Worm (Caenorhabditis elegans) whole organism, L2 larva: ENCODE data around the gene fut-1.

Experiments used
- R02D3.7 ChIP-seq: fragments of 150-350 bp; optimal IDR thresholded peaks from 2 replicates; lab custom pipeline; 2014; ENCODE audit warnings: missing biosample characterization, missing genetic modification characterization
- ZK546.5 ChIP-seq: sonication (generic microtip); optimal IDR thresholded peaks from 2 replicates; lab custom pipeline; 2017; ENCODE audit warnings: missing biosample characterization, missing genetic modification characterization
- alr-1 ChIP-seq: fragments of 150-350 bp; optimal IDR thresholded peaks from 2 replicates; lab custom pipeline; 2014; ENCODE audit warnings: missing biosample characterization, missing genetic modification characterization
- aly-2 ChIP-seq: fragments of 150-350 bp; optimal IDR thresholded peaks from 2 replicates; lab custom pipeline; 2014; ENCODE audit warnings: missing biosample characterization, missing genetic modification characterization
- blmp-1 ChIP-seq: sonication (generic microtip); optimal IDR thresholded peaks from 2 replicates; lab custom pipeline; 2017; ENCODE audit warnings: missing genetic modification characterization, mild to moderate bottlenecking, missing compliant biosample characterization, antibody characterized with exemption, moderate library complexity; ENCODE audit not compliant: insufficient read depth
- ceh-16 ChIP-seq: fragments of 150-350 bp; optimal IDR thresholded peaks from 2 replicates; lab custom pipeline; 2014; ENCODE audit warnings: missing biosample characterization, missing genetic modification characterization
- crh-2 ChIP-seq: sonication (generic microtip); optimal IDR thresholded peaks from 2 replicates; lab custom pipeline; 2017; ENCODE audit warnings: missing biosample characterization, missing genetic modification characterization
- dmd-4 ChIP-seq: sonication (generic microtip); optimal IDR thresholded peaks from 2 replicates; lab custom pipeline; 2017; ENCODE audit warnings: missing biosample characterization, missing genetic modification characterization
- egl-27 ChIP-seq: sonication (generic microtip); optimal IDR thresholded peaks from 3 replicates; lab custom pipeline; 2017; ENCODE audit warnings: missing biosample characterization, missing genetic modification reagents, missing genetic modification characterization
- elt-3 ChIP-seq: sonication (generic microtip); optimal IDR thresholded peaks from 2 replicates; lab custom pipeline; 2017; ENCODE audit warnings: missing biosample characterization, missing genetic modification characterization
- fos-1 ChIP-seq: fragments of 150-350 bp; optimal IDR thresholded peaks from 2 replicates; lab custom pipeline; 2014; ENCODE audit warnings: missing biosample characterization, missing genetic modification characterization
- gmeb-1 ChIP-seq: fragments of 150-350 bp; optimal IDR thresholded peaks from 2 replicates; lab custom pipeline; 2014; ENCODE audit warnings: missing biosample characterization, missing genetic modification characterization
- lin-11 ChIP-seq: fragments of 150-350 bp; sonication (generic microtip); optimal IDR thresholded peaks from 2 replicates; lab custom pipeline; 2014; ENCODE audit warnings: missing biosample characterization, missing genetic modification characterization, inconsistent platforms, mixed read lengths
- lin-39 ChIP-seq: fragments of 150-350 bp; optimal IDR thresholded peaks from 2 replicates; lab custom pipeline; 2014; ENCODE audit warnings: missing biosample characterization, missing genetic modification reagents, missing genetic modification characterization
- lsy-2 ChIP-seq, 2 experiments: fragments of 150-350 bp in 1 of 2; sonication (generic microtip) in 1 of 2; optimal IDR thresholded peaks; 2 replicates each; lab custom pipeline; 2014 to 2017; ENCODE audit warnings: missing biosample characterization in 2 of 2, missing genetic modification characterization in 2 of 2
- mab-5 ChIP-seq: fragments of 150-350 bp; optimal IDR thresholded peaks from 2 replicates; lab custom pipeline; 2014; ENCODE audit warnings: missing biosample characterization, missing genetic modification characterization
- mdl-1 ChIP-seq, 2 experiments: fragments of 150-350 bp in 1 of 2; sonication (generic microtip) in 1 of 2; optimal IDR thresholded peaks; 2 replicates each; lab custom pipeline; 2017; ENCODE audit warnings: missing biosample characterization in 2 of 2, missing genetic modification characterization in 2 of 2
- nhr-10 ChIP-seq: sonication (generic microtip); optimal IDR thresholded peaks from 2 replicates; lab custom pipeline; 2017; ENCODE audit warnings: missing biosample characterization, missing genetic modification characterization
- nhr-12 ChIP-seq: fragments of 150-350 bp; optimal IDR thresholded peaks from 2 replicates; lab custom pipeline; 2014; ENCODE audit warnings: missing biosample characterization, missing genetic modification characterization
- nhr-21 ChIP-seq: fragments of 150-350 bp; optimal IDR thresholded peaks from 2 replicates; lab custom pipeline; 2014; ENCODE audit warnings: missing biosample characterization, missing genetic modification characterization
- nhr-237 ChIP-seq: fragments of 150-350 bp; optimal IDR thresholded peaks from 2 replicates; lab custom pipeline; 2014; ENCODE audit warnings: missing biosample characterization, missing genetic modification characterization
- nhr-25 ChIP-seq: fragments of 150-350 bp; sonication (generic microtip); optimal IDR thresholded peaks from 3 replicates; lab custom pipeline; 2014; ENCODE audit warnings: missing biosample characterization, missing genetic modification characterization
- peb-1 ChIP-seq: fragments of 150-350 bp; optimal IDR thresholded peaks from 2 replicates; lab custom pipeline; 2014; ENCODE audit warnings: missing biosample characterization, missing genetic modification characterization
- sem-4 ChIP-seq: fragments of 150-350 bp; optimal IDR thresholded peaks from 2 replicates; lab custom pipeline; 2014; ENCODE audit warnings: missing biosample characterization, missing genetic modification reagents, missing genetic modification characterization
- sma-3 ChIP-seq: sonication (generic microtip); optimal IDR thresholded peaks from 2 replicates; lab custom pipeline; 2016; ENCODE audit warnings: missing genetic modification reagents, missing genetic modification characterization, missing compliant biosample characterization
- sma-9 ChIP-seq, 2 experiments: fragments of 150-350 bp in 1 of 2; sonication (generic microtip) in 1 of 2; optimal IDR thresholded peaks; 2 replicates each; lab custom pipeline; 2014 to 2016; ENCODE audit warnings: missing genetic modification characterization in 2 of 2, mild to moderate bottlenecking in 1 of 2, missing biosample characterization in 1 of 2, missing compliant biosample characterization in 1 of 2, missing genetic modification reagents in 1 of 2, moderate library complexity in 1 of 2
- snpc-4 ChIP-seq: fragments of 150-350 bp; optimal IDR thresholded peaks from 2 replicates; lab custom pipeline; 2014; ENCODE audit warnings: missing biosample characterization, missing genetic modification characterization
- unc-55 ChIP-seq: fragments of 150-350 bp; sonication (generic microtip); optimal IDR thresholded peaks from 3 replicates; lab custom pipeline; 2014; ENCODE audit warnings: missing biosample characterization, missing genetic modification reagents, missing genetic modification characterization
- unc-62 ChIP-seq: fragments of 150-350 bp; optimal IDR thresholded peaks from 2 replicates; lab custom pipeline; 2014; ENCODE audit warnings: missing biosample characterization, missing genetic modification reagents, missing genetic modification characterization
- ztf-1 ChIP-seq: fragments of 200-800 bp; sonication (Bioruptor generic); conservative IDR thresholded peaks from 2 replicates; pipeline ENCODE4 v1.3.6; 2022; ENCODE audit warnings: missing genetic modification characterization, missing compliant biosample characterization
- ztf-11 ChIP-seq: sonication (generic microtip); optimal IDR thresholded peaks from 2 replicates; lab custom pipeline; 2017; ENCODE audit warnings: missing biosample characterization, missing genetic modification characterization
- ztf-4 ChIP-seq: fragments of 150-350 bp; optimal IDR thresholded peaks from 2 replicates; lab custom pipeline; 2014; ENCODE audit warnings: missing biosample characterization, missing genetic modification characterization

fut-1 gene

DNA sequence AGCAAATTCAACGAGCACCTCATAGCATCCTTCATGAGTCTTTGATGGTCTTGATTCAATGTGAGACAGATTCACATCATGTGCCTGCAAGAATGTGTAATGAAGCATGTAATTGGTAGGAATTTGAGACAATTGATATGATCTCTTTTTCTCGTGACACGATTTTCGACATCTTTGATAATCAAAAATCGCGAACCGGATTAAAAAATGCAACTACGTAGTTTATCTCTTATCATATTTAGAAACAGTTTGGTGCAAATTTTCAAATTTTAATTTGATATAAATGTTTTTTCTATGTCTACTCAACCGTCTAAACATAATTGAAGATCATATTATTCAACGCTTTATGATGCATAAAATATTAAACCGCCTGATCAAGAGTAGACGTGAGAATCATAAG is 4.9 kb upstream of the fut-1 start:
- TF ChIP-seq sma-9 (GFP tag; optimal IDR thresholded peaks at IDR 0.05; lab: Kevin White, UChicago) (peak; percentile 3), sma-9 (tag; optimal IDR thresholded peaks at IDR 0.05; lab: Kevin White, UChicago) (no peak), ceh-16 (no peak), snpc-4 (no peak), crh-2 (no peak)

DNA sequence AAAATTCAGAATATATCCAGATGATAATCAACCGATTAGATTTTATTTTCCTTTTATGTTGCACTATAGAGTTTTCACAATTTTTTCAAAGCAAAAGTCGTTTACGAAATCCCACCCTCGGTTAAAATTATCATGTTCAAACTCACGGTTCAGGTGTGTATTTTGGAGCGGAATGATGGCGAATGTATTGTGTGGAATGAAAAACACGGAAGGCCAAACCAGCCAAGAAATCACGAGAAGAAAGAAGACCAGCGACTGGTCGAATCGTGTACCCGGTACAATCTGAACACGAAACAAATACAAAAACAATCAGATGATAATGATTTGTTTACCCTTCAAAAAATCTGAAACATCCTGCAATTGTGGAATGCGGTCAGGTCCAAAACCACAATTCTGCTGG is 4.0 kb upstream of the fut-1 start:
- TF ChIP-seq ztf-11 (no peak), aly-2 (no peak), lin-39 (tag; lab: Kevin White, UChicago) (no peak), crh-2 (no peak)

DNA sequence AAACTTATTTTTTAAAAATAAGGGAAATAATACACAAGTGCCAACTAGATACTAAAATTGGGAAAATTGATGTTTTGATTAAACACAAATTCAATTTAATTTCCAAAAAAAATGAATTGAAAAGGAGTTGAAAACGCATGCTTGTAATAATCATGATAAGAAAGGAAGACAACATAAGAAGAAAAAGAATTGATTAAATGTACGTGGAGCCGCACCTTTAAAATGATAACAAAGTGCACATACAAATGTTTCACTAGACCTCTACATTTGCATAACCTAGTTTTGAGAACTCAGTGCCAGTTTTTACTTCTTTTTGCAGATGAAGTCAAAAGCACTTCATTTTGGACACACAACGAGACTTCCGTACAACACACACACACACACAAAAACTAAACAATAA is 2.3 kb upstream of the fut-1 start:
- peak; percentile 63 for TF ChIP-seq fos-1 (tag; lab: Kevin White, UChicago)
- no peak for TF ChIP-seq mab-5 (tag; lab: Kevin White, UChicago)
- TF ChIP-seq, all 48 proteins: peak for 1

DNA sequence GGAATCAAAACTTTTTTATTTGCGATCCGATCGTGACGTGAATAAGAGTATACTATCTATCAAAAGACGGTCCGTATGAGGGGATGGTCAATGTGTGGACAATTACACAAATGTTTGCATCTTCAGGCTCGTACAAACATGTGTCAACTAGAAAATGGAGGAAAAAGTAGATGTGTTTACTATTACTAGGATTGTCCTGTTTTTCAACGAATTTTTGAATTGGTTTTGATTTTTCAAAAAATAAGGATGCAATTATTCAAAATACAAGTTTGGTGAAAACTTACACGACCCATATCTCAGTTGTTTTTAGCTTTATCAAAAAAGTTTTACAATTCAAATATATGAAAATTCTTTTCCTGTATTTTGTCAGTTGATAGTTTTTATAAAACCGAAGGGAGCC is 4.1 kb downstream of the fut-1 start, which contains the start of gene K08F8.7:
K08F8.7 (minus strand) TSS at position 101 of the 400 bp plus-strand sequence.
- TF ChIP-seq alr-1 (tag; lab: Kevin White, UChicago): no peak
- no peak for TF ChIP-seq gmeb-1 (tag; lab: Kevin White, UChicago)
- no peak for TF ChIP-seq lin-11 (tag; lab: Kevin White, UChicago)
- no peak for TF ChIP-seq unc-62 (GFP tag; lab: Kevin White, UChicago)
- no peak for TF ChIP-seq nhr-237
- no peak for TF ChIP-seq mab-5 (tag; lab: Kevin White, UChicago)
- no peak for TF ChIP-seq ceh-16

DNA sequence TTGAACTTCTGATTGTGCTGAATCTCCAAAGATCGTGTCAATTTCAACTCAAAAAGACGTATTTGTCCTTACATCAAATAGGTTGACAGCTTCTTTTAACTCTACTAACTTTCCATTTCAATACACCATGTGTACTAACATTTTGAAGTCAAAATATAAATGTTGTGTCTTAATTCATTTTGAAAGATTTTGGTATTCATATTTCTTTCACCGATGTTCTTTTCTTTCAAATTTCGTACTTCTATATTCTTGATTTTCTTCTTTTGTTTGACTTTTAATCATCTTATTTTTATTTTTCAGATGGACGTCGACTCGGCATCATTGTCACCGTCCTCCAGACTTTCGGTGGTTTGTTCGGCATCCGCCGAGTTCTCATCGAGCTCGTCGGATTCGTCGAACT is 7.7 kb downstream of the fut-1 start, which contains the start of gene atf-2:
atf-2 (plus strand) TSS at position 301 of the 400 bp plus-strand sequence.
- TF ChIP-seq R02D3.7 (tag; lab: Kevin White, UChicago) (no peak), ztf-1 (no peak), ztf-11 (no peak), nhr-10 (tag; lab: Kevin White, UChicago) (no peak), ztf-4 (tag; lab: Kevin White, UChicago) (no peak), elt-3 (no peak), gmeb-1 (tag; lab: Kevin White, UChicago) (no peak), mdl-1 (tag; optimal IDR thresholded peaks at IDR 0.05; lab: Kevin White, UChicago) (no peak), mab-5 (tag; lab: Kevin White, UChicago) (no peak), lin-39 (tag; lab: Kevin White, UChicago) (no peak), sma-3 (GFP tag; lab: Kevin White, UChicago) (no peak), fos-1 (tag; lab: Kevin White, UChicago) (no peak), nhr-12 (tag; lab: Kevin White, UChicago) (no peak), nhr-237 (no peak), sma-9 (GFP tag; optimal IDR thresholded peaks at IDR 0.05; lab: Kevin White, UChicago) (no peak), sma-9 (tag; optimal IDR thresholded peaks at IDR 0.05; lab: Kevin White, UChicago) (no peak)

DNA sequence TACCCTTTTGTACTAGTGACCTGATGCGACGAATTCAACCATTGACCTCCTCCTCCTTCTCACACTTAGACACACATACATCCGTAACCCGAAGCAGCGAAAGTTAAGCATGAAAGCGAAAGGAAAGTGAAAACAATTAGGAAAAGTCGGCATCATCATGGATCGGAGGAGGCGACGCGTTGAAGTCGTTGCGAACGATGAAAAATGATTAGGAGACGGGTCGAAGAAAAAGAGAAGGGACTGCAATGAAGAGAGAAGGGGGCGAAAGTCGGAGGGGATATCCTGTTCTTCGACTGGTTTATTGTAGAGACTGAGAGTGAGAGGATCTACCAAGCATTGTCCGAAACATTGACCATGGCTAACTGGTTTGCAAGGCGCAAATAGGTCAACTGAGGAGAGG is 8.4 kb downstream of the fut-1 start:
- no peak for TF ChIP-seq unc-55 (GFP tag; lab: Kevin White, UChicago)
- TF ChIP-seq fos-1 (tag; lab: Kevin White, UChicago): peak; percentile 9
- no peak for TF ChIP-seq dmd-4
- peak in 1 of 2 experiments; percentile 10 for TF ChIP-seq mdl-1 (tag; optimal IDR thresholded peaks at IDR 0.05; lab: Kevin White, UChicago)
- peak; percentile 99 for TF ChIP-seq blmp-1 (tag; lab: Kevin White, UChicago)
- peak in 1 of 2 experiments; percentile 27 for TF ChIP-seq lsy-2 (tag; optimal IDR thresholded peaks at IDR 0.05; lab: Kevin White, UChicago)
- TF ChIP-seq ZK546.5 (tag; lab: Kevin White, UChicago): no peak
- no peak for TF ChIP-seq ztf-1
- peak; percentile 1 for TF ChIP-seq sma-9 (GFP tag; optimal IDR thresholded peaks at IDR 0.05; lab: Kevin White, UChicago)
- no peak for TF ChIP-seq sma-9 (tag; optimal IDR thresholded peaks at IDR 0.05; lab: Kevin White, UChicago)
- TF ChIP-seq nhr-21 (tag; lab: Kevin White, UChicago): peak; percentile 84
- TF ChIP-seq nhr-25: peak; percentile 27
- peak; percentile 5 for TF ChIP-seq peb-1 (tag; lab: Kevin White, UChicago)
- peak; percentile 88 for TF ChIP-seq sem-4
- TF ChIP-seq egl-27 (tag; lab: Kevin White, UChicago): peak; percentile 74
